Fruit fly (Drosophila melanogaster): ENCODE results near the gene CG4592.

Gene CG4592

dm6 chr2L:9947738-9948519, 26.5 kb downstream of the CG4592 start (continued):
- TF ChIP-seq Blimp-1 (GFP tag; optimal IDR thresholded peaks at IDR 0.05) (no peak), CG11902 (GFP tag; optimal IDR thresholded peaks at IDR 0.05) (no peak), CG34406 (GFP tag; optimal IDR thresholded peaks at IDR 0.05) (no peak), CG15336 (GFP tag; IDR thresholded peaks at IDR 0.05) (no peak), Smox (GFP tag; optimal IDR thresholded peaks at IDR 0.05) (peak; percentile 22), CG10669 (GFP tag; optimal IDR thresholded peaks at IDR 0.05) (no peak), CG6163 (GFP tag; IDR thresholded peaks at IDR 0.05) (0 out of 3 replicates have a peak, but pooled peaks have one; percentile 49), CG16779 (tag; optimal IDR thresholded peaks at IDR 0.05) (no peak), fd85E (GFP tag; optimal IDR thresholded peaks at IDR 0.05) (no peak), Eip75B (GFP tag; optimal IDR thresholded peaks at IDR 0.05) (no peak), Ets96B (tag; optimal IDR thresholded peaks at IDR 0.05) (no peak), CG8119 (GFP tag; IDR thresholded peaks at IDR 0.05) (no peak), lz (GFP tag; optimal IDR thresholded peaks at IDR 0.05) (no peak), eg (GFP tag; IDR thresholded peaks at IDR 0.05) (peak; percentile 23; the same call in 1 of the 3 replicates), CG8319 (GFP tag; optimal IDR thresholded peaks at IDR 0.05) (no peak), pdm3 (GFP tag; optimal IDR thresholded peaks at IDR 0.05) (peak; percentile 29), fd59A (GFP tag; optimal IDR thresholded peaks at IDR 0.05) (no peak), svp (GFP tag) (no peak), topi (GFP tag; optimal IDR thresholded peaks at IDR 0.05) (peak; percentile 22), fkh (GFP tag; optimal IDR thresholded peaks at IDR 0.05) (no peak), dac (GFP tag; optimal IDR thresholded peaks at IDR 0.05) (no peak), Ets21C (GFP tag; optimal IDR thresholded peaks at IDR 0.05) (no peak), Met (GFP tag; optimal IDR thresholded peaks at IDR 0.05) (no peak), Sox15 (GFP tag; optimal IDR thresholded peaks at IDR 0.05) (no peak), CG6276 (GFP tag; optimal IDR thresholded peaks at IDR 0.05) (no peak), Eip78C (GFP tag) (peak; percentile 85), Hr38 (GFP tag; optimal IDR thresholded peaks at IDR 0.05) (no peak), CG11762 (GFP tag; optimal IDR thresholded peaks at IDR 0.05; ENCODE audit: insufficient read depth) (no peak)

dm6 chr2L:9948520-9948858, 27.1 kb downstream of the CG4592 start:
- TF ChIP-seq CG6163 (GFP tag; IDR thresholded peaks at IDR 0.05) (no peak), svp (GFP tag) (peak; percentile 89), CG6808 (GFP tag; optimal IDR thresholded peaks at IDR 0.05) (peak; percentile 0)

dm6 chr2L:9949178-9950062, 28.0 kb downstream of the CG4592 start:
- TF ChIP-seq CG6808 (GFP tag; optimal IDR thresholded peaks at IDR 0.05) (peak; percentile 16), CG16779 (tag; optimal IDR thresholded peaks at IDR 0.05) (peak; percentile 60), CG8319 (GFP tag; optimal IDR thresholded peaks at IDR 0.05) (no peak), ss (GFP tag; optimal IDR thresholded peaks at IDR 0.05) (peak; percentile 46 to 49), eg (GFP tag; IDR thresholded peaks at IDR 0.05) (peak; percentile 31; the same call in 1 of the 3 replicates), CG9139 (GFP tag; optimal IDR thresholded peaks at IDR 0.05) (peak; percentile 36), Sox14 (GFP tag; optimal IDR thresholded peaks at IDR 0.05) (peak; percentile 3), CG3919 (GFP tag; optimal IDR thresholded peaks at IDR 0.05) (peak; percentile 4), acj6 (GFP tag; optimal IDR thresholded peaks at IDR 0.05) (no peak), lz (GFP tag; optimal IDR thresholded peaks at IDR 0.05) (no peak), vri (GFP tag; optimal IDR thresholded peaks at IDR 0.05) (peak; percentile 79), Eip78C (GFP tag) (peak; percentile 34), CG8119 (GFP tag; IDR thresholded peaks at IDR 0.05) (peak; percentile 39; the same call in 1 of the 3 replicates), Eip75B (GFP tag; optimal IDR thresholded peaks at IDR 0.05) (no peak), CG7368 (GFP tag; optimal IDR thresholded peaks at IDR 0.05) (no peak), CG4318 (GFP tag; optimal IDR thresholded peaks at IDR 0.05) (no peak), CG6854 (GFP tag; optimal IDR thresholded peaks at IDR 0.05) (peak; percentile 10), svp (GFP tag) (peak; percentile 60), net (GFP tag; optimal IDR thresholded peaks at IDR 0.05) (peak; percentile 29), CG6276 (GFP tag; optimal IDR thresholded peaks at IDR 0.05) (peak; percentile 75)

All from whole organism, prepupa.